Fruit fly (Drosophila melanogaster): ENCODE measurements around the gene Bro.

DNA sequence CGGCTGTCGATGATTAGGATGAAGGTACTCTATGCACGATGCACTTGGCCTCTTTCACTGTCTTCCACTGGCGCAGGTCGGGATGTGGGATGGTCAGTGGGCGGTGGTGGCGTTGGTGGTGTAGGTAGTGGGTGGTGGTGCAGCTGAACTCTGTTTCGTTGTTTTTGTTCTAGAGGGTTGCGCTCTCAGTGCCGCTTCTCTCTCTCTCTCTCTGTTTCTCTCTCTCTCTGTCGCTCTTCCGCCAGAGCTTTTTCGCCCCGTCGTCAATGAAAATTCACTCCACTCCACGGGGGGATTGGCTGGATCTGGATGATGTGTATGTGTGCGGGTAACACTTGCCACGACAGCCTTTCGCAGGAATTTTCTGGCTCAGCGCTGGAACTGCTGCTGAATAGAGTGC lies 10.8 kb upstream of the Bro start:
- TF ChIP-seq CTCF (optimal IDR thresholded peaks at IDR 0.05) (no peak), CG8478 (optimal IDR thresholded peaks at IDR 0.05) (no peak)

Data from S2 (cell line).